Fruit fly (Drosophila melanogaster): ENCODE data around the gene mthl10.

Gene mthl10

DNA sequence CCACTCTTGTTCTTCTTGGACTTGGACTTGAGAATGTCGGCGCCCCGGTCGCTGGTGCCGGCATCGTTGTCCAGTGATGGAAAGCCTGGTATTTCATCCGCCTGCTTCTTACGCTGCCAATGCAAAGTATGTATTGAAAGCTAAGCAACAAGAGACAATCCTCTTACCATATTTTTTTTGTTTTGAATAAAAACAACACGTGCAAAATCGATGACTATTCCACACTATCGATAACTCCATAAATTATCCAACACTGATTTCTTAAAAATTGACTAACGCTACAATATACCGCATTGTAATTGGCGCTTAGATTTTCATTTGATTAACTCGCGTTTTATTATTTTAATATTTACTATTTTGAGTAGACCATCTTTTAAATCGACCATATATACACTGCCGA lies 18.2 kb downstream of the mthl10 start, which contains the start of gene CG32344 (continued):
- TF ChIP-seq Rfx (GFP tag; IDR thresholded peaks at IDR 0.05) (0 out of 2 replicates have a peak, but pooled peaks have one; percentile 13), CG4282 (GFP tag; optimal IDR thresholded peaks at IDR 0.05) (no peak), Nf-YA (GFP tag; IDR thresholded peaks at IDR 0.05) (no peak), HHEX (GFP tag; optimal IDR thresholded peaks at IDR 0.05) (no peak), CG4707 (GFP tag; optimal IDR thresholded peaks at IDR 0.05) (no peak), wek (GFP tag; optimal IDR thresholded peaks at IDR 0.05) (no peak), CG9437 (GFP tag; optimal IDR thresholded peaks at IDR 0.05) (no peak), CG4328 (GFP tag; optimal IDR thresholded peaks at IDR 0.05) (no peak), kah (GFP tag; optimal IDR thresholded peaks at IDR 0.05) (no peak), crol (GFP tag; IDR thresholded peaks at IDR 0.05) (no peak), salm (tag; optimal IDR thresholded peaks at IDR 0.05) (no peak), nau (GFP tag; optimal IDR thresholded peaks at IDR 0.05) (no peak), repo (GFP tag; optimal IDR thresholded peaks at IDR 0.05) (no peak), sd (tag; optimal IDR thresholded peaks at IDR 0.05) (no peak), CG10209 (GFP tag; optimal IDR thresholded peaks at IDR 0.05) (no peak), gfzf (GFP tag; optimal IDR thresholded peaks at IDR 0.05) (peak; percentile 83), CG7556 (GFP tag; optimal IDR thresholded peaks at IDR 0.05) (no peak), so (GFP tag; IDR thresholded peaks at IDR 0.05) (no peak), cas (GFP tag; IDR thresholded peaks at IDR 0.05) (no peak), BEAF-32 (GFP tag; optimal IDR thresholded peaks at IDR 0.05) (peak; percentile 82), CG11504 (tag; optimal IDR thresholded peaks at IDR 0.05) (no peak), exex (tag; optimal IDR thresholded peaks at IDR 0.05) (no peak), Fer1 (GFP tag; optimal IDR thresholded peaks at IDR 0.05) (no peak), psq (GFP tag; optimal IDR thresholded peaks at IDR 0.05) (no peak), CG7357 (GFP tag; IDR thresholded peaks at IDR 0.05) (no peak), crc (GFP tag; optimal IDR thresholded peaks at IDR 0.05) (no peak), sc (optimal IDR thresholded peaks at IDR 0.05) (no peak), sc (GFP tag; optimal IDR thresholded peaks at IDR 0.05) (no peak), Vsx1 (GFP tag; optimal IDR thresholded peaks at IDR 0.05) (no peak), sim (GFP tag; IDR thresholded peaks at IDR 0.05) (no peak), CG1647 (GFP tag; optimal IDR thresholded peaks at IDR 0.05) (no peak), Dip2 (GFP tag; IDR thresholded peaks at IDR 0.05) (no peak), CG3163 (GFP tag; optimal IDR thresholded peaks at IDR 0.05) (no peak), ind (GFP tag; optimal IDR thresholded peaks at IDR 0.05) (no peak), CG8924 (tag; optimal IDR thresholded peaks at IDR 0.05) (no peak), mld (GFP tag; IDR thresholded peaks at IDR 0.05; ENCODE audit: partially characterized antibody) (peak; percentile 50; the same call in 1 of the 3 replicates), vnd (GFP tag; IDR thresholded peaks at IDR 0.05; ENCODE audit: partially characterized antibody) (peak; percentile 34; the same call in 1 of the 3 replicates), pzg (GFP tag; optimal IDR thresholded peaks at IDR 0.05) (peak; percentile 79), dysf (GFP tag; IDR thresholded peaks at IDR 0.05) (no peak), her (GFP tag; optimal IDR thresholded peaks at IDR 0.05) (peak; percentile 21), Lpt (GFP tag; optimal IDR thresholded peaks at IDR 0.05) (no peak), crp (GFP tag; optimal IDR thresholded peaks at IDR 0.05) (no peak), CG18599 (GFP tag; optimal IDR thresholded peaks at IDR 0.05) (no peak), sens-2 (GFP tag; IDR thresholded peaks at IDR 0.05) (no peak), sug (tag; optimal IDR thresholded peaks at IDR 0.05) (peak; percentile 27), unpg (GFP tag; optimal IDR thresholded peaks at IDR 0.05) (no peak), CG16813 (GFP tag; IDR thresholded peaks at IDR 0.05; ENCODE audit: partially characterized antibody) (peak; percentile 66), org-1 (GFP tag; optimal IDR thresholded peaks at IDR 0.05) (no peak), CG10654 (GFP tag; optimal IDR thresholded peaks at IDR 0.05) (no peak), Jarid2 (GFP tag; optimal IDR thresholded peaks at IDR 0.05) (no peak), trh (GFP tag; optimal IDR thresholded peaks at IDR 0.05) (no peak)
